Worm (Caenorhabditis elegans): ENCODE data around the gene pqn-13.

Gene pqn-13

DNA sequence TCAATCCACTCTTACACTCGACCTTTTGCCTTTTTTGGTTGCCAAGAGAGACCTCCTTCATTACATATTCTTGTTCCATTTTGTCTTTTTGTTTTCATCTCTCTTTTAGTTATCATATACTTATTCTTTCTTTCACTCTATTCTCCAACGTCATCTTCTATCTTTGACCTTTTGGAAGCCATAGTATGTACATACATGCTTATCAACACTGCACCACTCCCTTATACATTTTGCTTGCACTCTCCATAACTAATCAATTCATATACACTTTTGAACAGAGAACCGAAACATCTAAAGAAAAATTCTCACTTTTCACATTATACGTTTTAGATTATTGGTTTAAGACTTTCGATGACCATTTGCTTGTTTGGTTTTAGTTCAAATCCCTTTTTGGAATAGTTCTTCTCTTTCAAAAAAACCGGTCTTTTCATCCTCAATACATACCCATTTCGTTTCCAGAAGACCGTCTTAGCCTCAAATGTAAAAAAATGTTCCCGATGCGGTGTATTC, 21.9 kb downstream of the pqn-13 start, which contains the start of gene hex-2:
Gene hex-2 (plus strand): TSS at position 460 of the 510 bp plus-strand sequence.
- no peak for TF ChIP-seq sem-2 (GFP tag; optimal IDR thresholded peaks at IDR 0.05)

DNA sequence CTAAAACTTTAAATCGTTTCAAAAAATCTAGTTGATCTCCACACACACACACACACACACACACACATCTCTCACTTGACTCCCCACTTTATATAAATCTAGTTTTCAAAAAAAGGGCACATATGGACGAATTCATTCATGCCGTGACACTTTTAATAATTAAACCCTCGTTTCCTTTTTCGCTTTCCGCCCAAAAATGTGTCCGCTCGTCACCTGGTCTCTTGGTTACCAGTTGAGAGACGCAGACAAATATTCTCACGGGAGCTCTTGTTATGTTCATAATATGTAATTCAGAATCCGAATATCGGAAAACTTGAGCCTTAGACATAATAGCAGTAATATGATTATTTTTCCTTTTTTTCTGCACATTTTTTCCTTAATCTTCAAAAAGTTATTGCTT, 24.0 kb downstream of the pqn-13 start:
- TF ChIP-seq ces-1 (GFP tag; optimal IDR thresholded peaks at IDR 0.05) = peak; percentile 3
- TF ChIP-seq mep-1 (tag; optimal IDR thresholded peaks at IDR 0.05) = no peak

- TF ChIP-seq elt-3 (tag; optimal IDR thresholded peaks at IDR 0.05) (no peak), mls-2 (tag; optimal IDR thresholded peaks at IDR 0.05) (no peak), drap-1 (GFP tag; optimal IDR thresholded peaks at IDR 0.05) (no peak), tbx-8 (GFP tag; optimal IDR thresholded peaks at IDR 0.05) (no peak), nhr-12 (tag; optimal IDR thresholded peaks at IDR 0.05) (no peak), mep-1 (tag; optimal IDR thresholded peaks at IDR 0.05) (no peak), cnd-1 (tag; optimal IDR thresholded peaks at IDR 0.05) (no peak), ztf-11 (tag; optimal IDR thresholded peaks at IDR 0.05) (no peak), bed-3 (GFP tag; optimal IDR thresholded peaks at IDR 0.05) (no peak), snpc-4 (tag; optimal IDR thresholded peaks at IDR 0.05) (no peak), nhr-28 (tag; optimal IDR thresholded peaks at IDR 0.05) (no peak), zip-8 (tag; optimal IDR thresholded peaks at IDR 0.05) (no peak), ceh-43 (GFP tag; optimal IDR thresholded peaks at IDR 0.05) (no peak), pha-4 (tag; optimal IDR thresholded peaks at IDR 0.05) (no peak), hlh-1 (tag; optimal IDR thresholded peaks at IDR 0.05) (no peak), nhr-76 (tag; optimal IDR thresholded peaks at IDR 0.05) (no peak), sem-2 (GFP tag; optimal IDR thresholded peaks at IDR 0.05) (no peak), nhr-237 (tag; optimal IDR thresholded peaks at IDR 0.05) (no peak)
Observed at ce11 chrV:5647359-5647758, 28.6 kb downstream of the pqn-13 start, which contains the start of gene C14C11.4. Gene C14C11.4 (plus strand): TSS chrV:5647610.

- no peak for TF ChIP-seq ceh-43 (GFP tag; optimal IDR thresholded peaks at IDR 0.05)
- no peak for TF ChIP-seq ceh-39 (tag; optimal IDR thresholded peaks at IDR 0.05)
- TF ChIP-seq cnd-1 (tag; optimal IDR thresholded peaks at IDR 0.05) = no peak
- no peak for TF ChIP-seq sem-2 (GFP tag; optimal IDR thresholded peaks at IDR 0.05)
- no peak for TF ChIP-seq drap-1 (GFP tag; optimal IDR thresholded peaks at IDR 0.05)
- TF ChIP-seq elt-3 (tag; optimal IDR thresholded peaks at IDR 0.05) = no peak
- TF ChIP-seq ham-2 (GFP tag; optimal IDR thresholded peaks at IDR 0.05) = no peak
- no peak for TF ChIP-seq unc-120 (tag; optimal IDR thresholded peaks at IDR 0.05; ENCODE audit: poor library complexity, severe bottlenecking)
- TF ChIP-seq nhr-2 (tag; optimal IDR thresholded peaks at IDR 0.05) = no peak
- TF ChIP-seq unc-62 (GFP tag; optimal IDR thresholded peaks at IDR 0.05) = no peak
- no peak for TF ChIP-seq sptf-1 (tag; optimal IDR thresholded peaks at IDR 0.05)
- TF ChIP-seq ztf-11 (tag; optimal IDR thresholded peaks at IDR 0.05) = no peak
Observed at ce11 chrV:5644171-5644570, 31.7 kb downstream of the pqn-13 start, which contains the start of gene srx-117. Gene srx-117 (plus strand): TSS chrV:5644471.

DNA sequence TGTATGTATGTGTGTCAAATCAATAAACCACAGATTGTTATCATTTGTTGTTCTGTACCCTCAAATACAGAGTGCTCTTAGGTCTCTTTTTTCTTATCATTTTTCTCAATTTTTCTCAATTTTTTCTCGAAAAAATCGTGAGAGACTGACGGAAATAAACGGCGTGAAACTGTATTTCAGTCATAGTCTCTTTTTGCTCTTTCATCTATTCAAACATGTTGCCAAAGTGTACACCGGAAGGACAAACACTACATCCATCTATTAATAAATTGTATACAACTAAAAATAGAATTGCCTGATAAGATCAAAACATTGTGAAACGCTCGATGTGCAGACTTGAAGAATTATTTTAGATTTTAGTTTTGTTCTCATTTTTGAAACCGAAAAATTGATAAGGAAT, 41.5 kb downstream of the pqn-13 start:
- no peak for TF ChIP-seq nhr-12 (tag; optimal IDR thresholded peaks at IDR 0.05)
- TF ChIP-seq nhr-28 (tag; optimal IDR thresholded peaks at IDR 0.05) = no peak
- TF ChIP-seq elt-3 (tag; optimal IDR thresholded peaks at IDR 0.05) = no peak
- no peak for TF ChIP-seq drap-1 (GFP tag; optimal IDR thresholded peaks at IDR 0.05)
- no peak for TF ChIP-seq ham-2 (GFP tag; optimal IDR thresholded peaks at IDR 0.05)
- no peak for TF ChIP-seq unc-39 (tag; optimal IDR thresholded peaks at IDR 0.05)
- no peak for TF ChIP-seq mep-1 (tag; optimal IDR thresholded peaks at IDR 0.05)
- no peak for TF ChIP-seq ceh-83 (GFP tag; optimal IDR thresholded peaks at IDR 0.05)
- no peak for TF ChIP-seq lsy-2 (tag; optimal IDR thresholded peaks at IDR 0.05)
- TF ChIP-seq ceh-39 (tag; optimal IDR thresholded peaks at IDR 0.05) = no peak
- no peak for TF ChIP-seq lin-32 (GFP tag; optimal IDR thresholded peaks at IDR 0.05)

ce11 chrV:5630792-5631191, 45.1 kb downstream of the pqn-13 start, which contains the start of gene acy-4:
Gene acy-4 (minus strand): TSS chrV:5630892.
- TF ChIP-seq nhr-76 (tag; optimal IDR thresholded peaks at IDR 0.05) (no peak), zip-8 (tag; optimal IDR thresholded peaks at IDR 0.05) (no peak), tbx-8 (GFP tag; optimal IDR thresholded peaks at IDR 0.05) (no peak), lin-13 (tag; optimal IDR thresholded peaks at IDR 0.05) (no peak), hlh-1 (tag; optimal IDR thresholded peaks at IDR 0.05) (no peak), unc-62 (GFP tag; optimal IDR thresholded peaks at IDR 0.05) (no peak), blmp-1 (tag; optimal IDR thresholded peaks at IDR 0.05) (no peak), nhr-2 (tag; optimal IDR thresholded peaks at IDR 0.05) (no peak), elt-1 (tag; optimal IDR thresholded peaks at IDR 0.05; ENCODE audit: borderline replicate concordance, insufficient read depth) (no peak), nhr-12 (tag; optimal IDR thresholded peaks at IDR 0.05) (no peak), ces-1 (GFP tag; optimal IDR thresholded peaks at IDR 0.05) (no peak), pha-4 (tag; optimal IDR thresholded peaks at IDR 0.05) (no peak), M03D4.4 (tag; optimal IDR thresholded peaks at IDR 0.05) (no peak), sptf-1 (tag; optimal IDR thresholded peaks at IDR 0.05) (no peak), mab-5 (tag; optimal IDR thresholded peaks at IDR 0.05) (no peak), nhr-28 (tag; optimal IDR thresholded peaks at IDR 0.05) (no peak)

All from whole organism, mixed stage, embryonic.